Fruit fly (Drosophila melanogaster): ENCODE results near the gene Hpr1.

dm6 chr3R:5860736-5861217, 39.5 kb upstream of the Hpr1 start:
- no peak for TF ChIP-seq ttk (optimal IDR thresholded peaks at IDR 0.05)
- TF ChIP-seq psq (optimal IDR thresholded peaks at IDR 0.05), result no peak
- no peak for TF ChIP-seq Sin3A (optimal IDR thresholded peaks at IDR 0.05)
